Worm (Caenorhabditis elegans) whole organism, L2 larva: ENCODE measurements around the gene Y116A8C.37.
A peak's percentile ranks its signal among the peaks of the same experiment; 100 is the strongest.

Source experiments
- F13H6.1 ChIP-seq: sonication (generic microtip); optimal IDR thresholded peaks from 2 replicates; lab custom pipeline; 2016; ENCODE audit warnings: missing genetic modification characterization, missing compliant biosample characterization
- Y55F3AM.14 ChIP-seq: fragments of 200-800 bp; sonication (Bioruptor generic); optimal IDR thresholded peaks from 2 replicates; lab custom pipeline; 2018; ENCODE audit warnings: mild to moderate bottlenecking, missing genetic modification characterization, missing compliant biosample characterization
- ama-1 ChIP-seq: fragments of 150-350 bp; optimal IDR thresholded peaks from 2 replicates; lab custom pipeline; 2018; ENCODE audit warnings: inconsistent platforms
- ceh-16 ChIP-seq: fragments of 150-350 bp; optimal IDR thresholded peaks from 2 replicates; lab custom pipeline; 2014; ENCODE audit warnings: missing biosample characterization, missing genetic modification characterization
- ceh-82 ChIP-seq: fragments of 150-350 bp; optimal IDR thresholded peaks from 2 replicates; lab custom pipeline; 2014; ENCODE audit warnings: missing biosample characterization, missing genetic modification characterization
- lin-13 ChIP-seq: fragments of 150-350 bp; optimal IDR thresholded peaks from 2 replicates; lab custom pipeline; 2014; ENCODE audit warnings: missing biosample characterization, missing genetic modification reagents, missing genetic modification characterization
- lsy-2 ChIP-seq, 2 experiments: fragments of 150-350 bp in 1 of 2; sonication (generic microtip) in 1 of 2; optimal IDR thresholded peaks; 2 replicates each; lab custom pipeline; 2014 to 2017; ENCODE audit warnings: missing biosample characterization in 2 of 2, missing genetic modification characterization in 2 of 2
- nhr-11 ChIP-seq: fragments of 150-350 bp; optimal IDR thresholded peaks from 2 replicates; lab custom pipeline; 2014; ENCODE audit warnings: missing biosample characterization, missing genetic modification characterization
- snpc-4 ChIP-seq: fragments of 150-350 bp; optimal IDR thresholded peaks from 2 replicates; lab custom pipeline; 2014; ENCODE audit warnings: missing biosample characterization, missing genetic modification characterization
- unc-55 ChIP-seq: fragments of 150-350 bp; sonication (generic microtip); optimal IDR thresholded peaks from 3 replicates; lab custom pipeline; 2014; ENCODE audit warnings: missing biosample characterization, missing genetic modification reagents, missing genetic modification characterization

DNA sequence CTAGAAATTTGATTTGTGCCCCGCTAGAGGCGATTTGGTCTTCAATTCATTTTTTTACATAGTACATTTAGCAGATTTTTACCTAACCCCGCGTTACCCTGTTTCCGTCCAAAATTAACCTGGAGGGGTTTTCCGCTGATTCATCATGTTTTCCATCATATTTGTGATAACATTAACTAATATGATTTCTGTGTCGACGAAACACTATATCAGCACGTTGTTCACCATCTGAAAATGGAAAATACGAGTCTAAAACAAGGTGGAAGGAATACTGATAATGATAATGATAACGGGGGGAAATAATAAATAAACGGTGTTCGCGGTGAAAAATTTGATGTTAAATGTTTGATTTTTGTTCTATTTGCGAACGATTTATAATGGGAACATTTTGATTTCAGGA is 40.8 kb upstream of the Y116A8C.37 start:
- TF ChIP-seq lsy-2 (tag; optimal IDR thresholded peaks at IDR 0.05; lab: Kevin White, UChicago), result no peak
- no peak for TF ChIP-seq ceh-82 (tag; lab: Kevin White, UChicago)
- peak; percentile 50 for TF ChIP-seq F13H6.1 (tag; lab: Kevin White, UChicago)
- no peak for TF ChIP-seq Y55F3AM.14
- no peak for TF ChIP-seq snpc-4 (tag; lab: Kevin White, UChicago)
- no peak for TF ChIP-seq unc-55 (GFP tag; lab: Kevin White, UChicago)
- no peak for TF ChIP-seq lin-13
- TF ChIP-seq ama-1 (lab: Kevin White, UChicago), result no peak
- TF ChIP-seq nhr-11 (tag; lab: Kevin White, UChicago), result no peak
- TF ChIP-seq ceh-16 (tag; lab: Kevin White, UChicago), result no peak
